Fruit fly (Drosophila melanogaster) whole organism, embryonic: ENCODE measurements around the gene Tim17a2.

ENCODE experiments used
- CG10267 ChIP-seq: fragments of 200-800 bp; sonication (Bioruptor generic); optimal IDR thresholded peaks from 2 replicates; lab custom pipeline; 2018; ENCODE audit warnings: missing biosample characterization, mild to moderate bottlenecking, missing genetic modification characterization, moderate library complexity
- CG10654 ChIP-seq: fragments of 200-800 bp; sonication (Bioruptor generic); optimal IDR thresholded peaks from 2 replicates; lab custom pipeline; 2016; ENCODE audit warnings: missing biosample characterization, missing genetic modification characterization
- CG11398 ChIP-seq: fragments of 200-800 bp; sonication (Bioruptor generic); optimal IDR thresholded peaks from 2 replicates; lab custom pipeline; 2016; ENCODE audit warnings: missing biosample characterization, missing genetic modification characterization
- CG11456 ChIP-seq: fragments of 200-800 bp; sonication (Bioruptor generic); IDR thresholded peaks from 3 replicates; pipeline ENCODE4 v1.3.6; 2022; ENCODE audit warnings: missing biosample characterization, missing genetic modification characterization
- CG11504 ChIP-seq: fragments of 200-800 bp; sonication (Bioruptor generic); optimal IDR thresholded peaks from 3 replicates; lab custom pipeline; 2019; ENCODE audit warnings: missing biosample characterization, mild to moderate bottlenecking, missing genetic modification characterization, moderate library complexity
- CG11723 ChIP-seq: fragments of 200-800 bp; sonication (Bioruptor generic); optimal IDR thresholded peaks from 2 replicates; lab custom pipeline; 2017; ENCODE audit warnings: missing biosample characterization, mild to moderate bottlenecking, missing genetic modification characterization
- CG12299 ChIP-seq: fragments of 200-800 bp; sonication (Bioruptor generic); optimal IDR thresholded peaks from 2 replicates; lab custom pipeline; 2018; ENCODE audit warnings: missing biosample characterization, mild to moderate bottlenecking, missing genetic modification characterization
- CG12744 ChIP-seq: fragments of 200-800 bp; sonication (Bioruptor generic); optimal IDR thresholded peaks from 2 replicates; lab custom pipeline; 2016; ENCODE audit warnings: missing biosample characterization, missing genetic modification characterization
- CG14014 ChIP-seq: fragments of 200-800 bp; sonication (Bioruptor generic); IDR thresholded peaks from 2 replicates; pipeline ENCODE4 v1.3.6; 2022; ENCODE audit warnings: missing biosample characterization, missing genetic modification characterization
- CG15514 ChIP-seq: fragments of 200-800 bp; sonication (Bioruptor generic); optimal IDR thresholded peaks from 3 replicates; lab custom pipeline; 2017; ENCODE audit warnings: missing biosample characterization, missing genetic modification characterization, mild to moderate bottlenecking, moderate library complexity, missing genetic modification reagents
- CG16779 ChIP-seq: fragments of 200-800 bp; sonication (Bioruptor generic); IDR thresholded peaks from 2 replicates; pipeline ENCODE4 v1.3.6; 2022; ENCODE audit warnings: missing biosample characterization, missing genetic modification characterization
- CG16813 ChIP-seq: fragments of 200-800 bp; sonication (Bioruptor generic); IDR thresholded peaks from 3 replicates; pipeline ENCODE4 v1.3.6; 2022; ENCODE audit warnings: missing biosample characterization, missing genetic modification characterization; ENCODE audit not compliant: partially characterized antibody
- CG17186 ChIP-seq: fragments of 200-800 bp; sonication (Bioruptor generic); optimal IDR thresholded peaks from 3 replicates; lab custom pipeline; 2017; ENCODE audit warnings: missing biosample characterization, missing genetic modification reagents, missing genetic modification characterization
- CG32767 ChIP-seq: fragments of 200-800 bp; sonication (Bioruptor generic); IDR thresholded peaks from 2 replicates; pipeline ENCODE4 v1.3.6; 2022; ENCODE audit warnings: missing biosample characterization, missing genetic modification characterization
- CG3838 ChIP-seq: fragments of 200-800 bp; sonication (Bioruptor generic); optimal IDR thresholded peaks from 3 replicates; lab custom pipeline; 2016; ENCODE audit warnings: missing biosample characterization, missing genetic modification characterization
- CG6813 ChIP-seq: fragments of 200-800 bp; sonication (Bioruptor generic); optimal IDR thresholded peaks from 2 replicates; lab custom pipeline; 2017; ENCODE audit warnings: missing biosample characterization, missing genetic modification characterization, mild to moderate bottlenecking, moderate library complexity, missing genetic modification reagents
- CG8089 ChIP-seq: fragments of 200-800 bp; sonication (Bioruptor generic); optimal IDR thresholded peaks from 3 replicates; lab custom pipeline; 2016; ENCODE audit warnings: missing biosample characterization, missing genetic modification characterization
- CG8944 ChIP-seq: fragments of 200-800 bp; sonication (Bioruptor generic); optimal IDR thresholded peaks from 3 replicates; lab custom pipeline; 2016; ENCODE audit warnings: missing biosample characterization, missing genetic modification characterization
- CG9437 ChIP-seq: fragments of 200-800 bp; sonication (Bioruptor generic); optimal IDR thresholded peaks from 2 replicates; lab custom pipeline; 2018; ENCODE audit warnings: missing biosample characterization, mild to moderate bottlenecking, missing genetic modification characterization
- CG9817 ChIP-seq: fragments of 200-800 bp; sonication (Bioruptor generic); optimal IDR thresholded peaks from 2 replicates; lab custom pipeline; 2018; ENCODE audit warnings: missing biosample characterization, mild to moderate bottlenecking, missing genetic modification characterization, moderate library complexity
- CkIIα-i1 ChIP-seq: fragments of 200-800 bp; sonication (Bioruptor generic); IDR thresholded peaks from 2 replicates; pipeline ENCODE4 v1.3.6; 2022; ENCODE audit warnings: missing biosample characterization, missing genetic modification characterization
- CoRest ChIP-seq: fragments of 200-800 bp; sonication (Bioruptor generic); optimal IDR thresholded peaks from 3 replicates; lab custom pipeline; 2018; ENCODE audit warnings: missing biosample characterization, mild to moderate bottlenecking, missing genetic modification characterization, moderate library complexity
- Dip2 ChIP-seq: fragments of 200-800 bp; sonication (Bioruptor generic); IDR thresholded peaks from 2 replicates; pipeline ENCODE4 v1.3.6; 2022; ENCODE audit warnings: missing biosample characterization, missing genetic modification characterization
- Eip74EF ChIP-seq, 2 experiments: fragments of 200-800 bp in 1 of 2; fragments of >200 bp in 1 of 2; sonication (Bioruptor generic) in 1 of 2; optimal IDR thresholded peaks; 2 replicates each; lab custom pipeline; 2017 to 2019; ENCODE audit warnings: missing biosample characterization in 2 of 2, missing genetic modification characterization in 2 of 2, mild to moderate bottlenecking in 1 of 2, moderate library complexity in 1 of 2
- Elba2 ChIP-seq: fragments of 200-800 bp; sonication (Bioruptor generic); optimal IDR thresholded peaks from 3 replicates; lab custom pipeline; 2016; ENCODE audit warnings: missing biosample characterization, missing genetic modification characterization
- Hey ChIP-seq: fragments of 200-800 bp; sonication (Bioruptor generic); optimal IDR thresholded peaks from 3 replicates; lab custom pipeline; 2018; ENCODE audit warnings: missing biosample characterization, mild to moderate bottlenecking, missing genetic modification characterization
- Hr3 ChIP-seq: fragments of 200-800 bp; sonication (Bioruptor generic); optimal IDR thresholded peaks from 3 replicates; lab custom pipeline; 2016; ENCODE audit warnings: missing biosample characterization, missing genetic modification characterization
- Side ChIP-seq: fragments of 200-800 bp; sonication (Bioruptor generic); optimal IDR thresholded peaks from 2 replicates; lab custom pipeline; 2016; ENCODE audit warnings: missing biosample characterization, missing genetic modification characterization
- Trl ChIP-seq, 3 experiments: fragments of >200 bp in 2 of 3; fragments of 200-800 bp in 1 of 3; sonication (Bioruptor generic) in 1 of 3; optimal IDR thresholded peaks; 2 replicates in 1 of 3; 3 replicates in 2 of 3; lab custom pipeline; 2016 to 2017; ENCODE audit warnings: missing biosample characterization in 1 of 3, missing genetic modification characterization in 1 of 3
- Usf ChIP-seq: fragments of 200-800 bp; sonication (Bioruptor generic); optimal IDR thresholded peaks from 2 replicates; lab custom pipeline; 2017; ENCODE audit warnings: missing genotype, missing biosample characterization, missing genetic modification characterization
- al ChIP-seq: fragments of 200-800 bp; sonication (Bioruptor generic); IDR thresholded peaks from 2 replicates; pipeline ENCODE4 v1.3.6; 2022; ENCODE audit warnings: missing biosample characterization, missing genetic modification characterization
- bcd ChIP-seq: fragments of 200-800 bp; sonication (Bioruptor generic); optimal IDR thresholded peaks from 2 replicates; lab custom pipeline; 2017; ENCODE audit warnings: missing biosample characterization, mild to moderate bottlenecking, missing genetic modification characterization
- cas ChIP-seq: fragments of 200-800 bp; sonication (Bioruptor generic); IDR thresholded peaks from 2 replicates; pipeline ENCODE4 v1.3.6; 2022; ENCODE audit warnings: missing biosample characterization, missing genetic modification characterization
- danr ChIP-seq: fragments of 200-800 bp; sonication (Bioruptor generic); IDR thresholded peaks from 2 replicates; pipeline ENCODE4 v1.3.6; 2022; ENCODE audit warnings: missing biosample characterization, missing genetic modification characterization
- dysf ChIP-seq: fragments of 200-800 bp; sonication (Bioruptor generic); IDR thresholded peaks from 3 replicates; pipeline ENCODE4 v1.3.6; 2022; ENCODE audit warnings: missing biosample characterization, missing genetic modification characterization
- emc ChIP-seq: fragments of 200-800 bp; sonication (Bioruptor generic); optimal IDR thresholded peaks from 2 replicates; lab custom pipeline; 2016; ENCODE audit warnings: missing biosample characterization, missing genetic modification characterization
- ftz-f1 ChIP-seq: fragments of 200-800 bp; sonication (Bioruptor generic); optimal IDR thresholded peaks from 2 replicates; lab custom pipeline; 2016; ENCODE audit warnings: missing biosample characterization, missing genetic modification characterization
- gcm ChIP-seq: fragments of 200-800 bp; sonication (Bioruptor generic); optimal IDR thresholded peaks from 2 replicates; lab custom pipeline; 2019; ENCODE audit warnings: missing biosample characterization, mild to moderate bottlenecking, missing genetic modification characterization, moderate library complexity
- gsb ChIP-seq: fragments of 200-800 bp; sonication (Bioruptor generic); IDR thresholded peaks from 2 replicates; pipeline ENCODE4 v1.3.6; 2022; ENCODE audit warnings: missing biosample characterization, missing genetic modification characterization
- h ChIP-seq: fragments of >200 bp; optimal IDR thresholded peaks from 2 replicates; lab custom pipeline; 2017
- hkb ChIP-seq, 2 experiments: fragments of 200-800 bp in 1 of 2; fragments of >200 bp in 1 of 2; sonication (Bioruptor generic) in 1 of 2; IDR thresholded peaks in 1 of 2; optimal IDR thresholded peaks in 1 of 2; 2 replicates each; pipeline versions ENCODE4 v1.3.6 to Lab custom; 2017 to 2022; ENCODE audit warnings: missing biosample characterization in 1 of 2, missing genetic modification characterization in 1 of 2
- lmd ChIP-seq: fragments of 200-800 bp; sonication (Bioruptor generic); IDR thresholded peaks from 2 replicates; pipeline ENCODE4 v1.3.6; 2022; ENCODE audit warnings: missing biosample characterization, missing genetic modification characterization
- oc ChIP-seq: fragments of 200-800 bp; sonication (Bioruptor generic); optimal IDR thresholded peaks from 2 replicates; lab custom pipeline; 2018; ENCODE audit warnings: missing biosample characterization, mild to moderate bottlenecking, missing genetic modification characterization, moderate library complexity
- phol ChIP-seq: fragments of 200-800 bp; sonication (Bioruptor generic); optimal IDR thresholded peaks from 3 replicates; lab custom pipeline; 2018; ENCODE audit warnings: missing biosample characterization, mild to moderate bottlenecking, missing genetic modification characterization, moderate library complexity
- psq ChIP-seq: fragments of 200-800 bp; sonication (Bioruptor generic); optimal IDR thresholded peaks from 2 replicates; lab custom pipeline; 2017; ENCODE audit warnings: missing biosample characterization, missing genetic modification characterization
- rib ChIP-seq: fragments of 200-800 bp; sonication (Bioruptor generic); IDR thresholded peaks from 2 replicates; pipeline ENCODE4 v1.3.6; 2022; ENCODE audit warnings: missing biosample characterization, missing genetic modification characterization
- scrt ChIP-seq: fragments of 200-800 bp; sonication (Bioruptor generic); optimal IDR thresholded peaks from 2 replicates; lab custom pipeline; 2018; ENCODE audit warnings: missing biosample characterization, mild to moderate bottlenecking, missing genetic modification characterization, moderate library complexity
- sim ChIP-seq: fragments of 200-800 bp; sonication (Bioruptor generic); IDR thresholded peaks from 2 replicates; pipeline ENCODE4 v1.3.6; 2022; ENCODE audit warnings: missing biosample characterization, missing genetic modification characterization
- sna ChIP-seq: fragments of 200-800 bp; sonication (Bioruptor generic); IDR thresholded peaks from 2 replicates; pipeline ENCODE4 v1.3.6; 2022; ENCODE audit warnings: missing biosample characterization, missing genetic modification characterization; ENCODE audit not compliant: partially characterized antibody
- stc ChIP-seq: fragments of 200-800 bp; sonication (Bioruptor generic); IDR thresholded peaks from 2 replicates; pipeline ENCODE4 v1.3.6; 2022; ENCODE audit warnings: missing biosample characterization, missing genetic modification characterization
- usp ChIP-seq: fragments of >200 bp; optimal IDR thresholded peaks from 2 replicates; lab custom pipeline; 2017; ENCODE audit warnings: missing biosample characterization, missing genetic modification characterization

Tim17a2 gene

dm6 chr3R:5217278-5217714 is 45.2 kb downstream of the Tim17a2 start, which contains the start of gene cno (continued):
- TF ChIP-seq Side (GFP tag; lab: Kevin White, UChicago) (no peak), Usf (GFP tag; lab: Kevin White, UChicago) (no peak), rib (GFP tag; lab: Robert Waterston, UW) (peak; percentile 82), lmd (GFP tag; lab: Robert Waterston, UW) (no peak), CG3838 (GFP tag; lab: Kevin White, UChicago) (no peak), sim (GFP tag; lab: Robert Waterston, UW) (no peak), oc (tag; lab: Kevin White, UChicago) (no peak), CG16779 (GFP tag; lab: Robert Waterston, UW) (no peak), ftz-f1 (GFP tag; lab: Kevin White, UChicago) (no peak), stc (GFP tag; lab: Robert Waterston, UW) (peak; percentile 11; the same call in 1 of the 2 replicates), CG15514 (GFP tag; lab: Kevin White, UChicago) (peak; percentile 72), CG9437 (GFP tag; lab: Kevin White, UChicago) (peak; percentile 71), CG10267 (peak; percentile 45), CG6813 (GFP tag; lab: Kevin White, UChicago) (no peak), CG11398 (GFP tag; lab: Kevin White, UChicago) (peak; percentile 9), Eip74EF (GFP tag; optimal IDR thresholded peaks at IDR 0.05; lab: Kevin White, UChicago) (no peak), CG11723 (GFP tag; lab: Kevin White, UChicago) (no peak), CG12299 (tag; lab: Kevin White, UChicago) (no peak), usp (GFP tag; lab: Kevin White, UChicago) (no peak), Hr3 (GFP tag; lab: Kevin White, UChicago) (no peak), gcm (GFP tag; lab: Kevin White, UChicago) (peak; percentile 12), CG14014 (GFP tag; lab: Robert Waterston, UW) (no peak), CG10654 (GFP tag; lab: Kevin White, UChicago) (no peak), Dip2 (GFP tag; lab: Robert Waterston, UW) (no peak), gsb (GFP tag; lab: Robert Waterston, UW) (no peak), danr (no peak), psq (GFP tag; lab: Kevin White, UChicago) (no peak), CG12744 (GFP tag; lab: Kevin White, UChicago) (no peak), CG16813 (GFP tag; lab: Robert Waterston, UW) (no peak), hkb (optimal IDR thresholded peaks at IDR 0.05; lab: Kevin White, UChicago) (peak; percentile 56), hkb (GFP tag; IDR thresholded peaks at IDR 0.05; lab: Robert Waterston, UW) (0 out of 2 replicates have a peak, but pooled peaks have one; percentile 12), Trl (optimal IDR thresholded peaks at IDR 0.05; lab: Kevin White, UChicago) (no peak), Trl (GFP tag; optimal IDR thresholded peaks at IDR 0.05; lab: Kevin White, UChicago) (no peak), cas (GFP tag; lab: Robert Waterston, UW) (no peak), CG17186 (GFP tag; lab: Kevin White, UChicago) (no peak), h (lab: Kevin White, UChicago) (no peak), phol (tag; lab: Kevin White, UChicago) (peak; percentile 67), CkIIα-i1 (GFP tag; lab: Robert Waterston, UW) (no peak), al (no peak), bcd (GFP tag; lab: Kevin White, UChicago) (peak; percentile 2), CG8089 (GFP tag; lab: Kevin White, UChicago) (no peak), CG11504 (no peak), emc (GFP tag; lab: Kevin White, UChicago) (no peak), CG32767 (GFP tag; lab: Robert Waterston, UW) (0 out of 2 replicates have a peak, but pooled peaks have one; percentile 12), CG9817 (tag; lab: Kevin White, UChicago) (no peak), Elba2 (no peak), CoRest (tag; lab: Kevin White, UChicago) (peak; percentile 51), CG11456 (no peak), sna (GFP tag; lab: Robert Waterston, UW) (no peak), scrt (GFP tag; lab: Kevin White, UChicago) (no peak), Hey (tag; lab: Kevin White, UChicago) (no peak), CG8944 (GFP tag; lab: Kevin White, UChicago) (no peak), dysf (GFP tag; lab: Robert Waterston, UW) (no peak)
